Worm (Caenorhabditis elegans) whole organism, L2 larva: ENCODE data around the gene coq-2.

Source experiments
- R02D3.7 ChIP-seq: fragments of 150-350 bp; optimal IDR thresholded peaks from 2 replicates; lab custom pipeline; 2014; ENCODE audit warnings: missing biosample characterization, missing genetic modification characterization
- Y55F3AM.14 ChIP-seq: fragments of 200-800 bp; sonication (Bioruptor generic); optimal IDR thresholded peaks from 2 replicates; lab custom pipeline; 2018; ENCODE audit warnings: mild to moderate bottlenecking, missing genetic modification characterization, missing compliant biosample characterization
- lin-11 ChIP-seq: fragments of 150-350 bp; sonication (generic microtip); optimal IDR thresholded peaks from 2 replicates; lab custom pipeline; 2014; ENCODE audit warnings: missing biosample characterization, missing genetic modification characterization, inconsistent platforms, mixed read lengths
- lin-39 ChIP-seq: fragments of 150-350 bp; optimal IDR thresholded peaks from 2 replicates; lab custom pipeline; 2014; ENCODE audit warnings: missing biosample characterization, missing genetic modification reagents, missing genetic modification characterization
- mdl-1 ChIP-seq, 2 experiments: fragments of 150-350 bp in 1 of 2; sonication (generic microtip) in 1 of 2; optimal IDR thresholded peaks; 2 replicates each; lab custom pipeline; 2017; ENCODE audit warnings: missing biosample characterization in 2 of 2, missing genetic modification characterization in 2 of 2
- nhr-12 ChIP-seq: fragments of 150-350 bp; optimal IDR thresholded peaks from 2 replicates; lab custom pipeline; 2014; ENCODE audit warnings: missing biosample characterization, missing genetic modification characterization
- nhr-25 ChIP-seq: fragments of 150-350 bp; sonication (generic microtip); optimal IDR thresholded peaks from 3 replicates; lab custom pipeline; 2014; ENCODE audit warnings: missing biosample characterization, missing genetic modification characterization
- unc-39 ChIP-seq: fragments of 150-350 bp; optimal IDR thresholded peaks from 2 replicates; lab custom pipeline; 2014; ENCODE audit warnings: missing biosample characterization, missing genetic modification characterization
- zag-1 ChIP-seq: fragments of 150-350 bp; optimal IDR thresholded peaks from 2 replicates; lab custom pipeline; 2014; ENCODE audit warnings: missing biosample characterization, missing genetic modification characterization

- TF ChIP-seq lin-11 (no peak), zag-1 (tag; lab: Kevin White, UChicago) (no peak), nhr-25 (tag; lab: Kevin White, UChicago) (peak; percentile 90), nhr-12 (no peak), mdl-1 (tag; optimal IDR thresholded peaks at IDR 0.05; lab: Kevin White, UChicago) (no peak), lin-39 (tag; lab: Kevin White, UChicago) (peak; percentile 27), R02D3.7 (tag; lab: Kevin White, UChicago) (no peak), unc-39 (tag; lab: Kevin White, UChicago) (no peak), Y55F3AM.14 (GFP tag; lab: Kevin White, UChicago) (no peak)
These were observed 38.1 kb upstream of the coq-2 start, which contains the start of gene T07E3.4 for ce11 chrIII:6897587-6898064.
